Worm (Caenorhabditis elegans) whole organism, L3 larva: Measurements from ENCODE around the gene K01D12.5.

Source experiments
- ama-1 ChIP-seq: fragments of 150-350 bp; optimal IDR thresholded peaks from 2 replicates; lab custom pipeline; 2018
- egl-27 ChIP-seq: sonication (generic microtip); optimal IDR thresholded peaks from 4 replicates; lab custom pipeline; 2017; ENCODE audit warnings: missing biosample characterization, missing genetic modification reagents, missing genetic modification characterization
- lin-15B ChIP-seq: fragments of 150-350 bp; optimal IDR thresholded peaks from 2 replicates; lab custom pipeline; 2014; ENCODE audit warnings: missing biosample characterization, missing genetic modification characterization
- nhr-12 ChIP-seq: fragments of 150-350 bp; optimal IDR thresholded peaks from 2 replicates; lab custom pipeline; 2014; ENCODE audit warnings: missing biosample characterization, missing genetic modification characterization
- nhr-237 ChIP-seq: fragments of 150-350 bp; optimal IDR thresholded peaks from 2 replicates; lab custom pipeline; 2014; ENCODE audit warnings: missing biosample characterization, missing genetic modification characterization
- nhr-77 ChIP-seq: fragments of 150-350 bp; optimal IDR thresholded peaks from 2 replicates; lab custom pipeline; 2014; ENCODE audit warnings: missing biosample characterization, missing genetic modification characterization
- tbx-2 ChIP-seq: sonication (generic microtip); optimal IDR thresholded peaks from 2 replicates; lab custom pipeline; 2016; ENCODE audit warnings: mild to moderate bottlenecking, missing genetic modification characterization, missing compliant biosample characterization

DNA sequence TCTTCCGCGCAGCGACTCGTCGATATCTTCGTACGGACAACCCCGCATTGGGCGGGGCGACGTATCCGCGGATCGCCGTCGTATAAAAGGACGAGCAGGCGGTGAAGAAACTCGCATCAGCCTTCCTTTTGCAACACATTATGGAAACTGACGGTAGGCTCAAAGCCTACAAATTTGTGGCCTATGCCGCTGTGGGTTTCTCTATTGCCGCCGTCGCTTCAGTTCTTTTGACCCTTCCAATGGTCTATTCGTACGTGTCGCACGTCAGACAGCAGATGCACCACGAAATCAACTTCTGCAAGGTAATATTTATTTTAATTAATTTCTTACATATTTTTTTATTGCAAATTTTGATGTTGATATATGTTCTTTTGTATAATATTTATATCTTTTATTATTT lies 44.8 kb upstream of the K01D12.5 start:
- TF ChIP-seq nhr-12 (tag; lab: Kevin White, UChicago) (no peak), nhr-237 (no peak), egl-27 (no peak), tbx-2 (no peak), lin-15B (tag; lab: Kevin White, UChicago) (no peak), nhr-77 (no peak), ama-1 (lab: Kevin White, UChicago) (peak; percentile 51)
